Worm (Caenorhabditis elegans) whole organism, L1 larva: ENCODE results near the gene tre-5.

ENCODE experiments used
- C16A3.4 ChIP-seq: fragments of 150-350 bp; optimal IDR thresholded peaks from 2 replicates; lab custom pipeline; 2014; ENCODE audit warnings: missing biosample characterization, missing genetic modification characterization
- F16B12.6 ChIP-seq: fragments of 150-350 bp; optimal IDR thresholded peaks from 2 replicates; lab custom pipeline; 2014; ENCODE audit warnings: missing biosample characterization, missing genetic modification characterization
- alr-1 ChIP-seq: fragments of 200-800 bp; sonication (Bioruptor generic); optimal IDR thresholded peaks from 2 replicates; lab custom pipeline; 2018; ENCODE audit warnings: borderline replicate concordance, mild to moderate bottlenecking, missing genetic modification characterization, missing compliant biosample characterization
- aly-2 ChIP-seq: fragments of 150-350 bp; optimal IDR thresholded peaks from 2 replicates; lab custom pipeline; 2014; ENCODE audit warnings: missing biosample characterization, missing genetic modification characterization
- ceh-8 ChIP-seq: fragments of 200-800 bp; sonication (Bioruptor generic); optimal IDR thresholded peaks from 2 replicates; lab custom pipeline; 2018; ENCODE audit warnings: mild to moderate bottlenecking, missing genetic modification characterization, moderate library complexity, missing compliant biosample characterization
- ceh-82 ChIP-seq, 3 experiments: fragments of 150-350 bp in 1 of 3; sonication (generic microtip) in 2 of 3; optimal IDR thresholded peaks; 2 replicates each; lab custom pipeline; 2014 to 2017; ENCODE audit warnings: missing biosample characterization in 3 of 3, missing genetic modification characterization in 3 of 3
- ceh-88 ChIP-seq: fragments of 200-800 bp; sonication (Bioruptor generic); IDR thresholded peaks from 2 replicates; pipeline ENCODE4 v1.3.6; 2022; ENCODE audit warnings: missing genetic modification characterization, missing compliant biosample characterization
- ces-1 ChIP-seq: fragments of 150-350 bp; optimal IDR thresholded peaks from 2 replicates; lab custom pipeline; 2014; ENCODE audit warnings: missing biosample characterization, missing genetic modification reagents, missing genetic modification characterization
- dsc-1 ChIP-seq: sonication (generic microtip); optimal IDR thresholded peaks from 2 replicates; lab custom pipeline; 2016; ENCODE audit warnings: mild to moderate bottlenecking, missing genetic modification characterization, missing compliant biosample characterization
- efl-1 ChIP-seq, 4 experiments: fragments of 150-350 bp; optimal IDR thresholded peaks in 3 of 4; peaks in 1 of 4; 1 replicate in 1 of 4; 2 replicates in 3 of 4; lab custom pipeline; 2014; ENCODE audit warnings: missing biosample characterization in 2 of 4, missing genetic modification characterization in 2 of 4, missing genetic modification reagents in 2 of 4
- efl-3 ChIP-seq: fragments of 200-800 bp; sonication (Bioruptor generic); optimal IDR thresholded peaks from 2 replicates; lab custom pipeline; 2018; ENCODE audit warnings: mild to moderate bottlenecking, missing genetic modification characterization, missing compliant biosample characterization
- egl-27 ChIP-seq, 2 experiments: fragments of 150-350 bp in 1 of 2; sonication (generic microtip); optimal IDR thresholded peaks; 3 replicates each; lab custom pipeline; 2017 to 2018; ENCODE audit warnings: missing biosample characterization in 2 of 2, missing genetic modification characterization in 2 of 2, missing genetic modification reagents in 2 of 2
- elt-2 ChIP-seq: sonication (generic microtip); optimal IDR thresholded peaks from 2 replicates; lab custom pipeline; 2016; ENCODE audit warnings: missing genetic modification characterization, mild to moderate bottlenecking, inconsistent platforms, missing compliant biosample characterization, missing genetic modification reagents
- elt-3 ChIP-seq, 6 experiments: fragments of 150-350 bp in 1 of 6; sonication (generic microtip); optimal IDR thresholded peaks; 2 replicates each; lab custom pipeline; 2017 to 2018; ENCODE audit warnings: missing biosample characterization in 6 of 6, missing genetic modification characterization in 6 of 6, inconsistent platforms in 1 of 6
- fkh-10 ChIP-seq: sonication (generic microtip); optimal IDR thresholded peaks from 2 replicates; lab custom pipeline; 2017; ENCODE audit warnings: missing biosample characterization, missing genetic modification reagents, missing genetic modification characterization
- fkh-4 ChIP-seq: sonication (generic microtip); optimal IDR thresholded peaks from 2 replicates; lab custom pipeline; 2016; ENCODE audit warnings: missing compliant biosample characterization, missing genetic modification characterization, borderline replicate concordance
- fos-1 ChIP-seq: fragments of 150-350 bp; optimal IDR thresholded peaks from 2 replicates; lab custom pipeline; 2014; ENCODE audit warnings: missing biosample characterization, missing genetic modification characterization
- irx-1 ChIP-seq: sonication (generic microtip); optimal IDR thresholded peaks from 2 replicates; lab custom pipeline; 2016; ENCODE audit warnings: missing genetic modification characterization, missing compliant biosample characterization
- isw-1 ChIP-seq: fragments of 200-800 bp; sonication (Bioruptor generic); IDR thresholded peaks from 2 replicates; pipeline ENCODE4 v1.3.6; 2022; ENCODE audit warnings: missing genetic modification characterization, missing compliant biosample characterization
- lin-13 ChIP-seq: fragments of 150-350 bp; optimal IDR thresholded peaks from 2 replicates; lab custom pipeline; 2014; ENCODE audit warnings: missing biosample characterization, missing genetic modification reagents, missing genetic modification characterization
- lin-14 ChIP-seq: fragments of 200-800 bp; sonication (Bioruptor generic); optimal IDR thresholded peaks from 2 replicates; lab custom pipeline; 2018; ENCODE audit warnings: mild to moderate bottlenecking, missing genetic modification characterization, moderate library complexity, missing compliant biosample characterization
- lin-15B ChIP-seq: fragments of 150-350 bp; sonication (generic microtip); optimal IDR thresholded peaks from 3 replicates; lab custom pipeline; 2014; ENCODE audit warnings: missing biosample characterization, missing genetic modification characterization
- lir-3 ChIP-seq: sonication (generic microtip); optimal IDR thresholded peaks from 2 replicates; lab custom pipeline; 2016; ENCODE audit warnings: mild to moderate bottlenecking, missing genetic modification characterization, moderate library complexity, missing compliant biosample characterization; ENCODE audit not compliant: poor library complexity
- mep-1 ChIP-seq: fragments of 150-350 bp; optimal IDR thresholded peaks from 2 replicates; lab custom pipeline; 2014; ENCODE audit warnings: missing biosample characterization, missing genetic modification characterization
- nhr-237 ChIP-seq: fragments of 150-350 bp; optimal IDR thresholded peaks from 2 replicates; lab custom pipeline; 2014; ENCODE audit warnings: missing biosample characterization, missing genetic modification characterization
- nhr-47 ChIP-seq: sonication (generic microtip); optimal IDR thresholded peaks from 2 replicates; lab custom pipeline; 2016; ENCODE audit warnings: mild to moderate bottlenecking, missing genetic modification characterization, moderate library complexity, missing compliant biosample characterization
- nhr-71 ChIP-seq: sonication (generic microtip); optimal IDR thresholded peaks from 2 replicates; lab custom pipeline; 2016; ENCODE audit warnings: mild to moderate bottlenecking, missing genetic modification characterization, moderate library complexity, missing compliant biosample characterization
- nhr-76 ChIP-seq: sonication (generic microtip); optimal IDR thresholded peaks from 2 replicates; lab custom pipeline; 2017; ENCODE audit warnings: missing biosample characterization, missing genetic modification characterization
- nhr-77 ChIP-seq: fragments of 150-350 bp; optimal IDR thresholded peaks from 2 replicates; lab custom pipeline; 2014; ENCODE audit warnings: missing biosample characterization, missing genetic modification characterization
- nhr-85 ChIP-seq: sonication (generic microtip); peaks from one replicate; lab custom pipeline; 2016; ENCODE audit warnings: missing genetic modification characterization, inconsistent platforms, missing compliant biosample characterization
- nhr-90 ChIP-seq: sonication (generic microtip); optimal IDR thresholded peaks from 2 replicates; lab custom pipeline; 2016; ENCODE audit warnings: mild to moderate bottlenecking, missing genetic modification characterization, missing compliant biosample characterization; ENCODE audit not compliant: poor library complexity
- pax-3 ChIP-seq: fragments of 200-800 bp; sonication (Bioruptor generic); optimal IDR thresholded peaks from 2 replicates; lab custom pipeline; 2018; ENCODE audit warnings: mild to moderate bottlenecking, missing genetic modification characterization, moderate library complexity, missing compliant biosample characterization
- skn-1 ChIP-seq: fragments of 150-350 bp; optimal IDR thresholded peaks from 2 replicates; lab custom pipeline; 2014; ENCODE audit warnings: missing biosample characterization, missing genetic modification characterization
- sptf-1 ChIP-seq: fragments of 150-350 bp; optimal IDR thresholded peaks from 2 replicates; lab custom pipeline; 2014; ENCODE audit warnings: missing biosample characterization, missing genetic modification characterization
- unc-30 ChIP-seq: sonication (generic microtip); optimal IDR thresholded peaks from 2 replicates; lab custom pipeline; 2017; ENCODE audit warnings: missing biosample characterization, missing genetic modification characterization
- xbp-1 ChIP-seq: sonication (generic microtip); optimal IDR thresholded peaks from 2 replicates; lab custom pipeline; 2016; ENCODE audit warnings: missing genetic modification characterization, missing compliant biosample characterization
- zag-1 ChIP-seq: fragments of 150-350 bp; optimal IDR thresholded peaks from 2 replicates; lab custom pipeline; 2014; ENCODE audit warnings: missing biosample characterization, missing genetic modification characterization
- ztf-11 ChIP-seq, 2 experiments: sonication (generic microtip); optimal IDR thresholded peaks; 2 replicates each; lab custom pipeline; 2016 to 2017; ENCODE audit warnings: missing genetic modification characterization in 2 of 2, missing biosample characterization in 1 of 2, missing compliant biosample characterization in 1 of 2

tre-5 gene

DNA sequence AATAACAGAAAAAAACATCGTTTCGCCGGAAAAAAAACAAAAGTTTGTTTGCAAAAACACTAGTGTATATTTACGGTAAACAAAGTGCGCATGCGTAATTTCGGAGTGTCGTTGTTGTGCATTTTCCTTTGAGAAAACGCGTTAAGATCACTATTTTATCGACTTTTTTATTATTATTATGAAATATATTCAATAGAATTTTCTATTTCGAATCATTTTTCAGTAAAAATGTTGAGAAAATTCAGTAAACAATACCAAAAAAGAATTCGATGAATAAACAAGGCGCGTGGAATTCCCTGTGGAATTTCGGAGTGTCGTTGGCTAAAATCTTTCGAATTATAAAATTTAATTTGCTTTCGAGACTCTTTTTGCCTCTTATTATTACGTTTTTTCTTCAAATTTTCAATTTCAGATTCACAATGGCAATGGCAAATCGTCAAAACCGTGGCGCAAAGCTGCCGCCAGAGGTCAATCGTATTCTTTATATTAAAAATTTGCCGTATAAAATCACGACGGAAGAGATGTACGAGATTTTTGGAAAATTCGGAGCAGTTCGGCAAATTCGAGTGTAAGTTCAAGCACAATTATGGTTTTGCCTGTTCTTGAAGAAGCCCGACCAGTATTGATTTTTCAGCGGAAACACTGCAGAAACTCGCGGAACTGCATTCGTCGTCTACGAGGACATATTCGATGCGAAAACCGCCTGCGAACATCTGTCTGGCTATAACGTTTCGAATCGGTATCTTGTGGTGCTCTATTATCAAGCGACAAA lies 43.1 kb upstream of the tre-5 start, which contains the start of the genes luc-7L3 and sftb-6 (continued):
- TF ChIP-seq ceh-8 (GFP tag; lab: Kevin White, UChicago): peak; percentile 38
- TF ChIP-seq fos-1: no peak
- TF ChIP-seq nhr-77 (tag; lab: Kevin White, UChicago): peak; percentile 24
- TF ChIP-seq aly-2: no peak
- TF ChIP-seq lin-13: no peak
- TF ChIP-seq C16A3.4 (tag; lab: Kevin White, UChicago): peak; percentile 49
- peak; percentile 73 for TF ChIP-seq irx-1 (tag; lab: Kevin White, UChicago)
- TF ChIP-seq skn-1: peak; percentile 50
- no peak for TF ChIP-seq zag-1 (tag; lab: Kevin White, UChicago)

DNA sequence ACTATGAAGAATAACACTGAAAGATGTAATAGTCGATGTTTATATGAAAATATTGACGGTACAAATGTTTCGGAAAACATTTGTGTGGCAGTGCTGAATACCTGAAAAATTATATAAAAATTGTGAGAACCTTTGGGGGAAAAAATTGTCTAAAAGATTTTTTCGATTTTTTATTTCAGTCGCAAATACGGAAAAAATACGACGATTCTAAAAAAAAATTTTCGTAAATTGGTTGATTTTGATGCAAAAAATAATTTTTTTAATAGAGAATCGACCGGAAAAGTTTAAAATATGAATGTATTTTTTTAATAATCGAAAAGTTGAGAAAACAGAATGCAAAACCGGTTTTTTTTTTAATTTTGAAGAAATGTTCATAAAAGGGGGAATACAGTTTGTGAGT lies 40.1 kb upstream of the tre-5 start, which contains the start of gene C50D2.7:
C50D2.7 (minus strand) TSS at position 101 of the 400 bp plus-strand sequence.
- no peak for TF ChIP-seq lin-14 (GFP tag; lab: Kevin White, UChicago)
- TF ChIP-seq pax-3 (tag; lab: Kevin White, UChicago): no peak
- TF ChIP-seq ceh-8 (GFP tag; lab: Kevin White, UChicago): no peak
- TF ChIP-seq ceh-88 (GFP tag; lab: Robert Waterston, UW): no peak
- no peak for TF ChIP-seq fkh-10 (GFP tag; lab: Kevin White, UChicago)
- TF ChIP-seq lin-15B: no peak
- TF ChIP-seq nhr-76 (tag; lab: Kevin White, UChicago): no peak
- TF ChIP-seq egl-27 (tag; optimal IDR thresholded peaks at IDR 0.05; lab: Kevin White, UChicago): no peak
- TF ChIP-seq xbp-1 (tag; lab: Kevin White, UChicago): no peak
- no peak for TF ChIP-seq lin-13
- TF ChIP-seq nhr-85: no peak
- no peak for TF ChIP-seq F16B12.6 (tag; lab: Kevin White, UChicago)
- TF ChIP-seq nhr-47 (tag; lab: Kevin White, UChicago): no peak
- TF ChIP-seq alr-1: no peak
- no peak for TF ChIP-seq efl-1 (optimal IDR thresholded peaks at IDR 0.05; lab: Kevin White, UChicago)
- no peak for TF ChIP-seq efl-1 (GFP tag; optimal IDR thresholded peaks at IDR 0.05 in 1 of 2; lab: Kevin White, UChicago)
- no peak for TF ChIP-seq elt-3 (tag; optimal IDR thresholded peaks at IDR 0.05; lab: Kevin White, UChicago)

DNA sequence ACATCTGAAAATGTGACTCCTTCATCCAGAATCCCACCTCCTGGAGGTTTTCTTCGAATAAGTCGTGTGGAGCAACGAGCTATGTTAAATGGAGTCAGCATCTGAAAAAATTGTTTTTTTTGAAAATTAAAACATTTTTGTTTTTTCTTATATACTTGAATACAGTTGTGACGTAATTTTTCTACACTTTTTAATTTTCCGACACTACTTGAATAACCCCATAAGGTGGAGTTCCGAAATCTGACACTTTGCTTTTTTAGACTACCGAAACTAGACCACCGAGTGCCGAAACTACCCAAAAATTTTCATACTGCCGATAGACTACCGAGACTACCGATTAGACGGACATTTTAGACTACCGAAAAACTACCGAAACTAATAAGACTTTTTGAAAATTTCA lies 36.3 kb upstream of the tre-5 start, which contains the start of gene mcat-1:
mcat-1 (minus strand) TSS at position 101 of the 400 bp plus-strand sequence.
- TF ChIP-seq fos-1 (no peak), ces-1 (no peak), nhr-237 (tag; lab: Kevin White, UChicago) (no peak), lir-3 (no peak), elt-3 (tag; optimal IDR thresholded peaks at IDR 0.05; lab: Kevin White, UChicago) (no peak), ceh-82 (tag; optimal IDR thresholded peaks at IDR 0.05; lab: Kevin White, UChicago) (no peak), nhr-90 (tag; lab: Kevin White, UChicago) (no peak), alr-1 (no peak), efl-3 (no peak), unc-30 (tag; lab: Kevin White, UChicago) (no peak), ztf-11 (tag; optimal IDR thresholded peaks at IDR 0.05; lab: Kevin White, UChicago) (no peak), skn-1 (no peak), fkh-4 (tag; lab: Kevin White, UChicago) (no peak)
- TF ChIP-seq, all 84 proteins: peak for 0

DNA sequence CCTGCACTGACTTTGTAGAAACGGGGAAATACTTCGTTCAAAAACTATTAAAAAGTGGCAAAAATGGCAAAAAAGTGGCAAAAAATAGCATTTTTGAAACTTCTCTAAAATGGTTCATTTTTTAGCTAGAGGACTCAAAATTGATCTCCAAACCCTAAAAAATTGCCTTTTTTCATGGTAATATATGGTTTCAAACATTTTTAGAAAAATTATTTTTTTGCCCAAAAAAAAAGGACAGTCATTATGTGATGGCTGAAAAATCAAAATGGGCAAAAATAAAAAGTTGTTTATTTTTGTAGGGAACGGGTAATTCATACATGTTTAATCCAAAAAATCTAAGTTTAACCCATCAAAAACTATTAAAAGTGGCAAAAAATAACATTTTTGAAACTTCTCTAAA lies 32.8 kb upstream of the tre-5 start:
- TF ChIP-seq nhr-85: no peak
- TF ChIP-seq nhr-76 (tag; lab: Kevin White, UChicago): no peak
- no peak for TF ChIP-seq isw-1 (GFP tag; lab: Robert Waterston, UW)
- TF ChIP-seq elt-2 (tag; lab: Kevin White, UChicago): no peak
- TF ChIP-seq sptf-1 (tag; lab: Kevin White, UChicago): no peak
- TF ChIP-seq mep-1 (tag; lab: Kevin White, UChicago): no peak
- TF ChIP-seq nhr-71: no peak
- no peak for TF ChIP-seq dsc-1 (tag; lab: Kevin White, UChicago)
